Fruit fly (Drosophila melanogaster) whole organism, embryonic: ENCODE results near the gene CG10730.

ENCODE experiments used
- ATbp ChIP-seq: fragments of 200-800 bp; sonication (Bioruptor generic); optimal IDR thresholded peaks from 2 replicates; lab custom pipeline; 2017; ENCODE audit warnings: missing biosample characterization, mild to moderate bottlenecking, missing genetic modification characterization, missing genetic modification reagents
- Asciz ChIP-seq: fragments of 200-800 bp; sonication (Bioruptor generic); optimal IDR thresholded peaks from 2 replicates; lab custom pipeline; 2017; ENCODE audit warnings: missing biosample characterization, mild to moderate bottlenecking, missing genetic modification characterization, missing genetic modification reagents
- B-H2 ChIP-seq: fragments of 200-800 bp; sonication (Bioruptor generic); optimal IDR thresholded peaks from 2 replicates; lab custom pipeline; 2018; ENCODE audit warnings: missing biosample characterization, mild to moderate bottlenecking, missing genetic modification characterization
- CG10147 ChIP-seq: fragments of 200-800 bp; sonication (Bioruptor generic); optimal IDR thresholded peaks from 2 replicates; lab custom pipeline; 2019; ENCODE audit warnings: missing biosample characterization, mild to moderate bottlenecking, missing genetic modification characterization, moderate library complexity
- CG11696 ChIP-seq: fragments of 200-800 bp; sonication (Bioruptor generic); IDR thresholded peaks from 2 replicates; pipeline ENCODE4 v1.3.6; 2022; ENCODE audit warnings: missing biosample characterization, missing genetic modification characterization
- CG12104 ChIP-seq: fragments of 200-800 bp; sonication (Bioruptor generic); optimal IDR thresholded peaks from 3 replicates; lab custom pipeline; 2016; ENCODE audit warnings: missing biosample characterization, missing genetic modification characterization
- CG12155 ChIP-seq: fragments of 200-800 bp; sonication (Bioruptor generic); optimal IDR thresholded peaks from 3 replicates; lab custom pipeline; 2016; ENCODE audit warnings: missing biosample characterization, missing genetic modification characterization
- CG12942 ChIP-seq: fragments of 200-800 bp; sonication (Bioruptor generic); optimal IDR thresholded peaks from 3 replicates; lab custom pipeline; 2016; ENCODE audit warnings: missing biosample characterization, missing genetic modification characterization
- CG13424 ChIP-seq: fragments of 200-800 bp; sonication (Bioruptor generic); optimal IDR thresholded peaks from 2 replicates; lab custom pipeline; 2019; ENCODE audit warnings: missing biosample characterization, mild to moderate bottlenecking, missing genetic modification characterization, moderate library complexity
- CG15011 ChIP-seq: fragments of 200-800 bp; sonication (Bioruptor generic); optimal IDR thresholded peaks from 3 replicates; lab custom pipeline; 2018; ENCODE audit warnings: missing biosample characterization, mild to moderate bottlenecking, missing genetic modification characterization
- CG1603 ChIP-seq: fragments of 200-800 bp; sonication (Bioruptor generic); optimal IDR thresholded peaks from 2 replicates; lab custom pipeline; 2019; ENCODE audit warnings: missing biosample characterization, mild to moderate bottlenecking, missing genetic modification characterization, moderate library complexity
- CG3281 ChIP-seq: fragments of 200-800 bp; sonication (Bioruptor generic); optimal IDR thresholded peaks from 3 replicates; lab custom pipeline; 2017; ENCODE audit warnings: missing biosample characterization, mild to moderate bottlenecking, missing genetic modification characterization
- CG34224 ChIP-seq: fragments of 200-800 bp; sonication (Bioruptor generic); IDR thresholded peaks from 3 replicates; pipeline ENCODE4 v1.3.6; 2022; ENCODE audit warnings: missing biosample characterization, missing genetic modification characterization; ENCODE audit not compliant: partially characterized antibody
- CG4360 ChIP-seq: fragments of 200-800 bp; sonication (Bioruptor generic); IDR thresholded peaks from 2 replicates; pipeline ENCODE4 v1.3.6; 2022; ENCODE audit warnings: missing biosample characterization, missing genetic modification characterization
- CG4617 ChIP-seq: fragments of 200-800 bp; sonication (Bioruptor generic); optimal IDR thresholded peaks from 3 replicates; lab custom pipeline; 2016; ENCODE audit warnings: missing biosample characterization, missing genetic modification characterization, borderline replicate concordance
- CG4854 ChIP-seq: fragments of 200-800 bp; sonication (Bioruptor generic); optimal IDR thresholded peaks from 2 replicates; lab custom pipeline; 2016; ENCODE audit warnings: missing biosample characterization, missing genetic modification characterization, inconsistent platforms
- CG6175 ChIP-seq: fragments of 200-800 bp; sonication (Bioruptor generic); IDR thresholded peaks from 3 replicates; pipeline ENCODE4 v1.3.6; 2022; ENCODE audit warnings: missing biosample characterization, missing genetic modification characterization
- CG6689 ChIP-seq: fragments of 200-800 bp; sonication (Bioruptor generic); IDR thresholded peaks from 2 replicates; pipeline ENCODE4 v1.3.6; 2022; ENCODE audit warnings: missing biosample characterization, missing genetic modification characterization
- CG9437 ChIP-seq: fragments of 200-800 bp; sonication (Bioruptor generic); optimal IDR thresholded peaks from 2 replicates; lab custom pipeline; 2018; ENCODE audit warnings: missing biosample characterization, mild to moderate bottlenecking, missing genetic modification characterization
- CG9797 ChIP-seq: fragments of 200-800 bp; sonication (Bioruptor generic); optimal IDR thresholded peaks from 3 replicates; lab custom pipeline; 2018; ENCODE audit warnings: missing biosample characterization, mild to moderate bottlenecking, missing genetic modification characterization
- CHES-1-like ChIP-seq: fragments of 200-800 bp; sonication (Bioruptor generic); optimal IDR thresholded peaks from 2 replicates; lab custom pipeline; 2016; ENCODE audit warnings: missing biosample characterization, missing genetic modification characterization
- CkIIα-i1 ChIP-seq: fragments of 200-800 bp; sonication (Bioruptor generic); IDR thresholded peaks from 2 replicates; pipeline ENCODE4 v1.3.6; 2022; ENCODE audit warnings: missing biosample characterization, missing genetic modification characterization
- CoRest ChIP-seq: fragments of 200-800 bp; sonication (Bioruptor generic); optimal IDR thresholded peaks from 3 replicates; lab custom pipeline; 2018; ENCODE audit warnings: missing biosample characterization, mild to moderate bottlenecking, missing genetic modification characterization, moderate library complexity
- Fer1 ChIP-seq: fragments of 200-800 bp; sonication (Bioruptor generic); optimal IDR thresholded peaks from 2 replicates; lab custom pipeline; 2017; ENCODE audit warnings: missing biosample characterization, mild to moderate bottlenecking, missing genetic modification characterization
- Jarid2 ChIP-seq: fragments of 200-800 bp; sonication (Bioruptor generic); optimal IDR thresholded peaks from 3 replicates; lab custom pipeline; 2017; ENCODE audit warnings: mild to moderate bottlenecking, missing biosample characterization, missing genetic modification reagents, missing genetic modification characterization
- NC2β ChIP-seq: fragments of 200-800 bp; sonication (Bioruptor generic); optimal IDR thresholded peaks from 2 replicates; lab custom pipeline; 2016; ENCODE audit warnings: missing biosample characterization, missing genetic modification characterization
- Scr ChIP-seq: fragments of 200-800 bp; sonication (Bioruptor generic); IDR thresholded peaks from 2 replicates; pipeline ENCODE4 v1.3.6; 2022; ENCODE audit warnings: missing biosample characterization, missing genetic modification characterization; ENCODE audit not compliant: partially characterized antibody
- Sin3A ChIP-seq: fragments of >200 bp; optimal IDR thresholded peaks from 2 replicates; lab custom pipeline; 2018
- Sox102F ChIP-seq: fragments of 200-800 bp; sonication (Bioruptor generic); optimal IDR thresholded peaks from 2 replicates; lab custom pipeline; 2018; ENCODE audit warnings: missing biosample characterization, mild to moderate bottlenecking, missing genetic modification characterization, moderate library complexity
- ato ChIP-seq: fragments of 200-800 bp; sonication (Bioruptor generic); IDR thresholded peaks from 2 replicates; pipeline ENCODE4 v1.3.6; 2022; ENCODE audit warnings: missing biosample characterization, missing genetic modification characterization; ENCODE audit not compliant: partially characterized antibody
- br ChIP-seq: fragments of >200 bp; optimal IDR thresholded peaks from 2 replicates; lab custom pipeline; 2017
- cas ChIP-seq: fragments of 200-800 bp; sonication (Bioruptor generic); IDR thresholded peaks from 2 replicates; pipeline ENCODE4 v1.3.6; 2022; ENCODE audit warnings: missing biosample characterization, missing genetic modification characterization
- eyg ChIP-seq: fragments of 200-800 bp; sonication (Bioruptor generic); optimal IDR thresholded peaks from 3 replicates; lab custom pipeline; 2016; ENCODE audit warnings: missing biosample characterization, missing genetic modification characterization
- fd3F ChIP-seq: fragments of 200-800 bp; sonication (Bioruptor generic); optimal IDR thresholded peaks from 2 replicates; lab custom pipeline; 2018; ENCODE audit warnings: missing biosample characterization, mild to moderate bottlenecking, missing genetic modification characterization, moderate library complexity
- grau ChIP-seq: fragments of 200-800 bp; optimal IDR thresholded peaks from 3 replicates; lab custom pipeline; 2019; ENCODE audit warnings: missing biosample characterization, mild to moderate bottlenecking, missing genetic modification characterization, moderate library complexity
- grn ChIP-seq: fragments of 200-800 bp; sonication (Bioruptor generic); optimal IDR thresholded peaks from 3 replicates; lab custom pipeline; 2017; ENCODE audit warnings: missing biosample characterization, missing genetic modification characterization
- gsb-n ChIP-seq: fragments of 200-800 bp; sonication (Bioruptor generic); optimal IDR thresholded peaks from 3 replicates; lab custom pipeline; 2018; ENCODE audit warnings: missing biosample characterization, mild to moderate bottlenecking, missing genetic modification characterization
- hb ChIP-seq: fragments of 200-800 bp; sonication (Bioruptor generic); IDR thresholded peaks from 3 replicates; pipeline ENCODE4 v1.3.6; 2022; ENCODE audit warnings: missing biosample characterization, missing genetic modification characterization; ENCODE audit not compliant: partially characterized antibody
- hkb ChIP-seq, 2 experiments: fragments of 200-800 bp in 1 of 2; fragments of >200 bp in 1 of 2; sonication (Bioruptor generic) in 1 of 2; IDR thresholded peaks in 1 of 2; optimal IDR thresholded peaks in 1 of 2; 2 replicates each; pipeline versions ENCODE4 v1.3.6 to Lab custom; 2017 to 2022; ENCODE audit warnings: missing biosample characterization in 1 of 2, missing genetic modification characterization in 1 of 2
- kah ChIP-seq: fragments of 200-800 bp; sonication (Bioruptor generic); optimal IDR thresholded peaks from 2 replicates; lab custom pipeline; 2018; ENCODE audit warnings: missing biosample characterization, mild to moderate bottlenecking, missing genetic modification characterization
- kay ChIP-seq: fragments of 200-800 bp; sonication (Bioruptor generic); optimal IDR thresholded peaks from 2 replicates; lab custom pipeline; 2016; ENCODE audit warnings: missing biosample characterization, missing genetic modification characterization
- mld ChIP-seq: fragments of 200-800 bp; sonication (Bioruptor generic); IDR thresholded peaks from 3 replicates; pipeline ENCODE4 v1.3.6; 2022; ENCODE audit warnings: missing biosample characterization, missing genetic modification characterization; ENCODE audit not compliant: partially characterized antibody
- p53 ChIP-seq: fragments of 200-800 bp; sonication (Bioruptor generic); optimal IDR thresholded peaks from 2 replicates; lab custom pipeline; 2016; ENCODE audit warnings: missing biosample characterization, missing genetic modification characterization
- salm ChIP-seq: fragments of 200-800 bp; sonication (Bioruptor generic); optimal IDR thresholded peaks from 2 replicates; lab custom pipeline; 2018; ENCODE audit warnings: missing biosample characterization, mild to moderate bottlenecking, missing genetic modification characterization
- slou ChIP-seq: fragments of 200-800 bp; sonication (Bioruptor generic); optimal IDR thresholded peaks from 3 replicates; lab custom pipeline; 2016; ENCODE audit warnings: missing biosample characterization, missing genetic modification characterization
- ssp ChIP-seq: fragments of 200-800 bp; sonication (Bioruptor generic); IDR thresholded peaks from 2 replicates; pipeline ENCODE4 v1.3.6; 2022; ENCODE audit warnings: missing biosample characterization, missing genetic modification characterization
- wdn ChIP-seq: fragments of 200-800 bp; sonication (Bioruptor generic); IDR thresholded peaks from 2 replicates; pipeline ENCODE4 v1.3.6; 2022; ENCODE audit warnings: missing biosample characterization, missing genetic modification characterization
- z ChIP-seq: fragments of 200-800 bp; sonication (Bioruptor generic); IDR thresholded peaks from 3 replicates; pipeline ENCODE4 v1.3.6; 2022; ENCODE audit warnings: missing biosample characterization, missing genetic modification characterization

The CG10730 gene

dm6 chr2L:20086295-20087096 is 14.5 kb upstream of the CG10730 start (continued):
- TF ChIP-seq CG4617 (GFP tag; lab: Kevin White, UChicago) = no peak
- TF ChIP-seq z (GFP tag; lab: Robert Waterston, UW) = peak; percentile 64; the same call in 1 of the 3 replicates
- peak; percentile 69 for TF ChIP-seq p53 (GFP tag; lab: Kevin White, UChicago)
- TF ChIP-seq CG34224 = peak; percentile 16; the same call in 1 of the 3 replicates
- TF ChIP-seq CG12155 (GFP tag; lab: Kevin White, UChicago) = peak; percentile 68
- peak; percentile 95 for TF ChIP-seq grn (GFP tag; lab: Kevin White, UChicago)
- peak; percentile 73 for TF ChIP-seq salm (tag; lab: Kevin White, UChicago)
- peak; percentile 95 for TF ChIP-seq kah (GFP tag; lab: Kevin White, UChicago)
- TF ChIP-seq CG12104 (GFP tag; lab: Kevin White, UChicago) = peak; percentile 68
- peak; percentile 44 for TF ChIP-seq CG9437 (GFP tag; lab: Kevin White, UChicago)
- TF ChIP-seq CG6175 (GFP tag; lab: Robert Waterston, UW) = peak; percentile 21; the same call in 2 of the 3 replicates
- TF ChIP-seq hb (GFP tag; lab: Robert Waterston, UW) = 0 out of 3 replicates have a peak, but pooled peaks have one; percentile 57
- TF ChIP-seq CG13424 (tag; lab: Kevin White, UChicago) = peak; percentile 84
- TF ChIP-seq Asciz (GFP tag; lab: Kevin White, UChicago) = peak; percentile 90
- TF ChIP-seq gsb-n (tag; lab: Kevin White, UChicago) = peak; percentile 84
- TF ChIP-seq NC2β (GFP tag; lab: Kevin White, UChicago) = peak; percentile 74
- peak; percentile 67 for TF ChIP-seq cas
- peak; percentile 8 for TF ChIP-seq CG9797 (GFP tag; lab: Kevin White, UChicago)
- no peak for TF ChIP-seq br
- TF ChIP-seq CG4854 (GFP tag; lab: Kevin White, UChicago) = peak; percentile 66
- peak; percentile 67 for TF ChIP-seq CG15011
- TF ChIP-seq CG12942 (GFP tag; lab: Kevin White, UChicago) = peak; percentile 66
- TF ChIP-seq eyg (GFP tag; lab: Kevin White, UChicago) = peak; percentile 63
- TF ChIP-seq hkb (optimal IDR thresholded peaks at IDR 0.05; lab: Kevin White, UChicago) = no peak
- peak; percentile 91 for TF ChIP-seq hkb (GFP tag; IDR thresholded peaks at IDR 0.05; lab: Robert Waterston, UW)
- TF ChIP-seq CG4360 (GFP tag; lab: Robert Waterston, UW) = peak; percentile 67
- peak; percentile 70 for TF ChIP-seq CG10147
- peak; percentile 78 for TF ChIP-seq CHES-1-like (GFP tag; lab: Kevin White, UChicago)
- TF ChIP-seq slou (GFP tag; lab: Kevin White, UChicago) = no peak
- TF ChIP-seq Sin3A = no peak
- peak; percentile 68 for TF ChIP-seq ssp (GFP tag; lab: Robert Waterston, UW)
- peak; percentile 63 for TF ChIP-seq Jarid2 (GFP tag; lab: Kevin White, UChicago)
- peak; percentile 92 for TF ChIP-seq ATbp (GFP tag; lab: Kevin White, UChicago)
- peak; percentile 82 for TF ChIP-seq CG11696 (GFP tag; lab: Robert Waterston, UW)
- TF ChIP-seq B-H2 (GFP tag; lab: Kevin White, UChicago) = peak; percentile 37
- peak; percentile 88 for TF ChIP-seq Sox102F (GFP tag; lab: Kevin White, UChicago)
- no peak for TF ChIP-seq mld (GFP tag; lab: Robert Waterston, UW)
- TF ChIP-seq CG1603 (tag; lab: Kevin White, UChicago) = peak; percentile 59
- TF ChIP-seq fd3F (GFP tag; lab: Kevin White, UChicago) = peak; percentile 56
- no peak; the same call in 1 of the 2 replicates for TF ChIP-seq wdn (GFP tag; lab: Robert Waterston, UW)
- TF ChIP-seq CoRest (tag; lab: Kevin White, UChicago) = peak; percentile 83
- TF ChIP-seq CG6689 (GFP tag; lab: Robert Waterston, UW) = peak; percentile 89
- TF ChIP-seq Scr (GFP tag; lab: Robert Waterston, UW) = no peak
- peak; percentile 77 for TF ChIP-seq CG3281 (GFP tag; lab: Kevin White, UChicago)
- TF ChIP-seq Fer1 = peak; percentile 89
- no peak for TF ChIP-seq ato (GFP tag; lab: Robert Waterston, UW)
- peak; percentile 80 for TF ChIP-seq grau
- no peak for TF ChIP-seq CkIIα-i1 (GFP tag; lab: Robert Waterston, UW)
- peak; percentile 71 for TF ChIP-seq kay (GFP tag; lab: Kevin White, UChicago)
